Fruit fly (Drosophila melanogaster) whole organism, pupa: Measurements from ENCODE around the gene neur.
A peak's percentile ranks its signal among the peaks of the same experiment; 100 is the strongest.

Experiments
- CG10348 ChIP-seq: fragments of 200-800 bp; sonication (Bioruptor generic); IDR thresholded peaks from 2 replicates; pipeline ENCODE4 v1.3.6; 2022; ENCODE audit warnings: missing biosample characterization, missing genetic modification characterization
- CG12605 ChIP-seq: fragments of 200-800 bp; sonication (Bioruptor generic); IDR thresholded peaks from 2 replicates; pipeline ENCODE4 v1.3.6; 2022; ENCODE audit warnings: missing biosample characterization, missing genetic modification characterization
- CG13204 ChIP-seq: fragments of 200-800 bp; sonication (Bioruptor generic); optimal IDR thresholded peaks from 2 replicates; lab custom pipeline; 2018; ENCODE audit warnings: missing biosample characterization, mild to moderate bottlenecking, missing genetic modification characterization, moderate library complexity
- CG14655 ChIP-seq: fragments of 200-800 bp; sonication (Bioruptor generic); optimal IDR thresholded peaks from 3 replicates; lab custom pipeline; 2017; ENCODE audit warnings: mild to moderate bottlenecking, missing biosample characterization, missing genetic modification reagents, missing genetic modification characterization
- CG15710 ChIP-seq: fragments of 200-800 bp; sonication (Bioruptor generic); optimal IDR thresholded peaks from 2 replicates; lab custom pipeline; 2018; ENCODE audit warnings: missing biosample characterization, mild to moderate bottlenecking, missing genetic modification characterization, moderate library complexity
- CG17806 ChIP-seq: fragments of 200-800 bp; sonication (Bioruptor generic); optimal IDR thresholded peaks from 2 replicates; lab custom pipeline; 2018; ENCODE audit warnings: missing biosample characterization, mild to moderate bottlenecking, missing genetic modification characterization, moderate library complexity
- CG32121 ChIP-seq: fragments of 200-800 bp; sonication (Bioruptor generic); IDR thresholded peaks from 2 replicates; pipeline ENCODE4 v1.3.6; 2022; ENCODE audit warnings: missing biosample characterization, missing genetic modification characterization
- CG34367 ChIP-seq: fragments of 200-800 bp; sonication (Bioruptor generic); optimal IDR thresholded peaks from 2 replicates; lab custom pipeline; 2018; ENCODE audit warnings: missing biosample characterization, mild to moderate bottlenecking, missing genetic modification characterization
- CG4496 ChIP-seq: fragments of 200-800 bp; sonication (Bioruptor generic); IDR thresholded peaks from 3 replicates; pipeline ENCODE4 v1.3.6; 2022; ENCODE audit warnings: missing biosample characterization, missing genetic modification characterization
- CG8159 ChIP-seq: fragments of 200-800 bp; sonication (Bioruptor generic); optimal IDR thresholded peaks from 3 replicates; lab custom pipeline; 2018; ENCODE audit warnings: missing biosample characterization, mild to moderate bottlenecking, missing genetic modification characterization, moderate library complexity
- CG8301 ChIP-seq: fragments of 200-800 bp; sonication (Bioruptor generic); optimal IDR thresholded peaks from 2 replicates; lab custom pipeline; 2018; ENCODE audit warnings: missing biosample characterization, mild to moderate bottlenecking, missing genetic modification characterization
- CG9948 ChIP-seq: fragments of 200-800 bp; sonication (Bioruptor generic); optimal IDR thresholded peaks from 2 replicates; lab custom pipeline; 2018; ENCODE audit warnings: missing biosample characterization, mild to moderate bottlenecking, missing genetic modification characterization, moderate library complexity
- D1 ChIP-seq: fragments of 200-800 bp; sonication (Bioruptor generic); optimal IDR thresholded peaks from 2 replicates; lab custom pipeline; 2018; ENCODE audit warnings: missing biosample characterization, mild to moderate bottlenecking, missing genetic modification characterization, moderate library complexity
- EcR ChIP-seq: fragments of 200-800 bp; sonication (Bioruptor generic); optimal IDR thresholded peaks from 3 replicates; lab custom pipeline; 2019; ENCODE audit warnings: missing biosample characterization, missing genetic modification characterization, mild to moderate bottlenecking, moderate library complexity, missing genetic modification reagents
- Ets98B ChIP-seq: fragments of 200-800 bp; sonication (Bioruptor generic); IDR thresholded peaks from 2 replicates; pipeline ENCODE4 v1.3.6; 2022; ENCODE audit warnings: missing biosample characterization, missing genetic modification characterization
- Pif1A ChIP-seq: fragments of 200-800 bp; sonication (Bioruptor generic); optimal IDR thresholded peaks from 3 replicates; lab custom pipeline; 2016; ENCODE audit warnings: missing biosample characterization, missing genetic modification characterization
- Pif1B ChIP-seq: fragments of 200-800 bp; sonication (Bioruptor generic); optimal IDR thresholded peaks from 3 replicates; lab custom pipeline; 2016; ENCODE audit warnings: missing biosample characterization, missing genetic modification characterization
- Snoo ChIP-seq: fragments of 200-800 bp; sonication (Bioruptor generic); optimal IDR thresholded peaks from 3 replicates; lab custom pipeline; 2017; ENCODE audit warnings: missing biosample characterization, mild to moderate bottlenecking, missing genetic modification characterization, inconsistent platforms
- fd96Ca ChIP-seq: fragments of 200-800 bp; sonication (Bioruptor generic); IDR thresholded peaks from 3 replicates; pipeline ENCODE4 v1.3.6; 2022; ENCODE audit warnings: missing biosample characterization, missing genetic modification characterization
- gl ChIP-seq: fragments of 200-800 bp; sonication (Bioruptor generic); optimal IDR thresholded peaks from 2 replicates; lab custom pipeline; 2018; ENCODE audit warnings: missing biosample characterization, mild to moderate bottlenecking, missing genetic modification characterization
- rn ChIP-seq: fragments of 200-800 bp; sonication (Bioruptor generic); IDR thresholded peaks from 2 replicates; pipeline ENCODE4 v1.3.6; 2022; ENCODE audit warnings: missing biosample characterization, missing genetic modification characterization

The neur gene

dm6 chr3R:9003600-9004223 lies 35.6 kb downstream of the neur start, which contains the start of the genes CG31100 and CG11980:
CG31100 (minus strand) TSS chr3R:9003650.
CG11980 (plus strand) TSS chr3R:9004017.
- no peak for TF ChIP-seq CG8301 (tag; lab: Kevin White, UChicago)
- no peak for TF ChIP-seq CG14655 (GFP tag; lab: Kevin White, UChicago)
- no peak for TF ChIP-seq D1 (tag; lab: Kevin White, UChicago)
- TF ChIP-seq CG34367 (tag; lab: Kevin White, UChicago), result no peak
- no peak for TF ChIP-seq fd96Ca (GFP tag; lab: Robert Waterston, UW)
- no peak for TF ChIP-seq CG12605 (GFP tag; lab: Robert Waterston, UW)
- TF ChIP-seq CG32121 (GFP tag; lab: Robert Waterston, UW), result no peak
- TF ChIP-seq Pif1A (GFP tag; lab: Kevin White, UChicago), result no peak
- TF ChIP-seq CG4496 (GFP tag; lab: Robert Waterston, UW), result no peak
- TF ChIP-seq CG13204 (GFP tag; lab: Kevin White, UChicago), result no peak
- no peak for TF ChIP-seq CG9948 (tag; lab: Kevin White, UChicago)
- no peak for TF ChIP-seq CG15710
- no peak for TF ChIP-seq CG10348 (GFP tag; lab: Robert Waterston, UW)
- no peak for TF ChIP-seq CG17806 (tag; lab: Kevin White, UChicago)
- TF ChIP-seq rn (GFP tag; lab: Robert Waterston, UW), result no peak
- no peak for TF ChIP-seq EcR
- TF ChIP-seq CG8159 (tag; lab: Kevin White, UChicago), result no peak

dm6 chr3R:9002542-9002941 lies 36.7 kb downstream of the neur start:
- TF ChIP-seq CG10348 (GFP tag; lab: Robert Waterston, UW) (no peak), Pif1A (GFP tag; lab: Kevin White, UChicago) (no peak), rn (GFP tag; lab: Robert Waterston, UW) (no peak), Pif1B (GFP tag; lab: Kevin White, UChicago) (no peak), CG4496 (GFP tag; lab: Robert Waterston, UW) (no peak)

dm6 chr3R:9001720-9002240 lies 37.5 kb downstream of the neur start:
- TF ChIP-seq CG4496 (GFP tag; lab: Robert Waterston, UW), result 0 out of 3 replicates have a peak, but pooled peaks have one; percentile 6
- no peak for TF ChIP-seq CG9948 (tag; lab: Kevin White, UChicago)

DNA sequence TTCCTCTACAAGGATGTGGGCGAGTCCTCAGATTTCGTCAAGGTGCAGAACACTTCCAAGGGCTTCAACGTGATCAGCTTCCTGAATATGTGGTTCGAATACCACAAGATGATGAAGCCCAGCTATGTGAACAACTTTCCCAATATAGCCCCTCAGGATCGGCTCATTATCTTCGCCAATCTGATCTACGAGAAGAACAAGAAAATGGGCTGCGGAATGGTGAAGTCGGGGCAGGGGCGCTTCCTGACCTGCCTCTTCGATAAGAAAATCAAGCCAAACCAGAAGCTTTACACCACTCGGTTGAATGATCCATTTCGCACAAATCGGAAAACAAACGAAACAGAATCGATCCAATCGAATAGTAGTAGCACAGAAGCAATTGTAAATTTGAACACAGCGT lies 41.0 kb downstream of the neur start:
- TF ChIP-seq CG14655 (GFP tag; lab: Kevin White, UChicago), result no peak
- no peak for TF ChIP-seq CG8159 (tag; lab: Kevin White, UChicago)
- TF ChIP-seq CG13204 (GFP tag; lab: Kevin White, UChicago), result no peak
- no peak for TF ChIP-seq CG4496 (GFP tag; lab: Robert Waterston, UW)
- no peak for TF ChIP-seq Pif1B (GFP tag; lab: Kevin White, UChicago)
- TF ChIP-seq CG10348 (GFP tag; lab: Robert Waterston, UW), result no peak
- TF ChIP-seq EcR, result no peak
- no peak for TF ChIP-seq gl (tag; lab: Kevin White, UChicago)
- no peak for TF ChIP-seq D1 (tag; lab: Kevin White, UChicago)
- TF ChIP-seq Ets98B (GFP tag; lab: Robert Waterston, UW), result no peak
- TF ChIP-seq rn (GFP tag; lab: Robert Waterston, UW), result no peak
- no peak for TF ChIP-seq CG34367 (tag; lab: Kevin White, UChicago)
- TF ChIP-seq CG12605 (GFP tag; lab: Robert Waterston, UW), result no peak

dm6 chr3R:8997397-8997796 lies 41.9 kb downstream of the neur start, which contains the start of gene CG11977:
CG11977 (plus strand) TSS chr3R:8997697.
- TF ChIP-seq CG9948 (tag; lab: Kevin White, UChicago), result no peak

- no peak for TF ChIP-seq gl (tag; lab: Kevin White, UChicago)
- TF ChIP-seq CG13204 (GFP tag; lab: Kevin White, UChicago), result no peak
- TF ChIP-seq CG12605 (GFP tag; lab: Robert Waterston, UW), result no peak
- TF ChIP-seq CG32121 (GFP tag; lab: Robert Waterston, UW), result peak; percentile 39; the same call in 1 of the 2 replicates
- peak; percentile 60; the same call in 1 of the 3 replicates for TF ChIP-seq CG4496 (GFP tag; lab: Robert Waterston, UW)
- TF ChIP-seq rn (GFP tag; lab: Robert Waterston, UW), result no peak
- TF ChIP-seq fd96Ca (GFP tag; lab: Robert Waterston, UW), result peak; percentile 47; the same call in 1 of the 3 replicates
- no peak for TF ChIP-seq CG14655 (GFP tag; lab: Kevin White, UChicago)
- no peak for TF ChIP-seq Pif1B (GFP tag; lab: Kevin White, UChicago)
- no peak for TF ChIP-seq CG10348 (GFP tag; lab: Robert Waterston, UW)
- TF ChIP-seq D1 (tag; lab: Kevin White, UChicago), result no peak
- TF ChIP-seq CG8159 (tag; lab: Kevin White, UChicago), result no peak
- TF ChIP-seq CG15710, result peak; percentile 62
- no peak for TF ChIP-seq CG34367 (tag; lab: Kevin White, UChicago)
- no peak for TF ChIP-seq CG8301 (tag; lab: Kevin White, UChicago)
- TF ChIP-seq EcR, result peak; percentile 69
- peak; percentile 34 for TF ChIP-seq CG9948 (tag; lab: Kevin White, UChicago)
- TF ChIP-seq Pif1A (GFP tag; lab: Kevin White, UChicago), result no peak
- TF ChIP-seq CG17806 (tag; lab: Kevin White, UChicago), result peak; percentile 20
- peak; percentile 52 for TF ChIP-seq Snoo (tag; lab: Kevin White, UChicago)
- TF ChIP-seq Ets98B (GFP tag; lab: Robert Waterston, UW), result no peak; the same call in 1 of the 2 replicates
- TF ChIP-seq, all 21 proteins: peak for 8
Measured at dm6 chr3R:8992928-8993579, 46.2 kb downstream of the neur start, which contains the start of gene CG11975. CG11975 (plus strand) TSS chr3R:8993253.
